Worm (Caenorhabditis elegans) whole organism, early embryonic: ENCODE results near the gene ceh-16.

ENCODE experiments used
- B0310.2 ChIP-seq: sonication (generic microtip); optimal IDR thresholded peaks from 2 replicates; lab custom pipeline; 2016; ENCODE audit warnings: mild to moderate bottlenecking, missing genetic modification characterization, missing compliant biosample characterization
- ama-1 ChIP-seq: fragments of 150-350 bp; optimal IDR thresholded peaks from 2 replicates; lab custom pipeline; 2014
- ets-7 ChIP-seq: sonication (generic microtip); optimal IDR thresholded peaks from 2 replicates; lab custom pipeline; 2016; ENCODE audit warnings: missing genotype, missing genetic modification characterization, missing compliant biosample characterization
- flt-1 ChIP-seq: fragments of 200-800 bp; sonication (Bioruptor generic); IDR thresholded peaks from 2 replicates; pipeline ENCODE4 v1.3.6; 2022; ENCODE audit warnings: missing genetic modification characterization, missing compliant biosample characterization
- hmbx-1 ChIP-seq: sonication (generic microtip); optimal IDR thresholded peaks from 2 replicates; lab custom pipeline; 2016; ENCODE audit warnings: mild to moderate bottlenecking, missing genetic modification characterization, missing compliant biosample characterization
- hnd-1 ChIP-seq: sonication (generic microtip); optimal IDR thresholded peaks from 2 replicates; lab custom pipeline; 2016; ENCODE audit warnings: missing genetic modification characterization, missing compliant biosample characterization
- tbx-11 ChIP-seq: fragments of 200-800 bp; sonication (Bioruptor generic); IDR thresholded peaks from 2 replicates; pipeline ENCODE4 v1.3.6; 2022; ENCODE audit warnings: missing genetic modification characterization, missing compliant biosample characterization

DNA sequence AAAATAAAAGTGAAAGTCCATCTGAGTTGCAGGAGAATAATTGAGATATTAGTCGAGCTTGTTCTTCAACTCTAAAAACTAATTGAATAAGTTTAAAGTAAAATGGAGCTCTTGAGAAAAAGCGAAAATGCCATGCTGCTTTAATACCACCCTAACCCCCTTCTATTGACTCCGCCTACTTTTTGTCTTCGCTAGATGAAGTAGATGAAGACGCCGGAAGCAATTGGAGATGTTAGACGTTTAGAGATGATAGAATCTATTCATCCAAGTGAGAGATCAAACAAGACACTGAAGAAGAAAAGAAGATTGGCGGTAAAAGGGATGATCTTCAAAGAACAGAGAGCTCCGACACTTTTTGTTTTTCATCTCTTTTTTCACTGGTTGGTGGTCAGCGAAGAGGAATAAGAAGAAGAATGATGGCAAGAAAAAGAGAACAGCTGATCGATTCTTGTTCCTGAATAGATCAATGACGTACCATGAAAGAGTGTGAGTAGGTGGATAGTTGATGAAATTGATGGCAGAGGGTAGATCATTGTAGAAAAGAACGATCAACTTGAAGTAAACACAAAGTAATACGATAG is 32.0 kb downstream of the ceh-16 start:
- no peak for TF ChIP-seq ama-1 (lab: Kevin White, UChicago)
- TF ChIP-seq hmbx-1 (tag; lab: Kevin White, UChicago) = no peak
- no peak for TF ChIP-seq B0310.2
- TF ChIP-seq ets-7 (tag; lab: Kevin White, UChicago) = no peak
- no peak for TF ChIP-seq tbx-11 (GFP tag; lab: Robert Waterston, UW)
- TF ChIP-seq flt-1 (GFP tag; lab: Robert Waterston, UW) = no peak
- no peak for TF ChIP-seq hnd-1
